Fruit fly (Drosophila melanogaster) whole organism, embryonic: ENCODE results near the gene Elp3.

Source experiments
- ATbp ChIP-seq: fragments of 200-800 bp; sonication (Bioruptor generic); optimal IDR thresholded peaks from 2 replicates; lab custom pipeline; 2017; ENCODE audit warnings: missing biosample characterization, mild to moderate bottlenecking, missing genetic modification characterization, missing genetic modification reagents
- CG11456 ChIP-seq: fragments of 200-800 bp; sonication (Bioruptor generic); IDR thresholded peaks from 3 replicates; pipeline ENCODE4 v1.3.6; 2022; ENCODE audit warnings: missing biosample characterization, missing genetic modification characterization
- CG16863 ChIP-seq: fragments of 200-800 bp; sonication (Bioruptor generic); optimal IDR thresholded peaks from 3 replicates; lab custom pipeline; 2016; ENCODE audit warnings: missing biosample characterization, missing genetic modification characterization
- CG17328 ChIP-seq: fragments of 200-800 bp; sonication (Bioruptor generic); IDR thresholded peaks from 2 replicates; pipeline ENCODE4 v1.3.6; 2022; ENCODE audit warnings: missing biosample characterization, missing genetic modification characterization
- CG17829 ChIP-seq: fragments of 200-800 bp; optimal IDR thresholded peaks from 2 replicates; lab custom pipeline; 2019; ENCODE audit warnings: missing biosample characterization, mild to moderate bottlenecking, missing genetic modification characterization, moderate library complexity
- CG18011 ChIP-seq: fragments of 200-800 bp; sonication (Bioruptor generic); optimal IDR thresholded peaks from 2 replicates; lab custom pipeline; 2017; ENCODE audit warnings: missing biosample characterization, missing genetic modification characterization, mild to moderate bottlenecking, moderate library complexity, missing genotype
- CG1832 ChIP-seq: fragments of 200-800 bp; sonication (Bioruptor generic); optimal IDR thresholded peaks from 2 replicates; lab custom pipeline; 2017; ENCODE audit warnings: missing biosample characterization, mild to moderate bottlenecking, missing genetic modification characterization, inconsistent platforms
- CG2199 ChIP-seq: fragments of 200-800 bp; sonication (Bioruptor generic); IDR thresholded peaks from 3 replicates; pipeline ENCODE4 v1.3.6; 2022; ENCODE audit warnings: missing biosample characterization, missing genetic modification characterization
- CG30431 ChIP-seq: fragments of 200-800 bp; sonication (Bioruptor generic); optimal IDR thresholded peaks from 2 replicates; lab custom pipeline; 2017; ENCODE audit warnings: missing biosample characterization, missing genetic modification characterization
- CG32532 ChIP-seq: fragments of 200-800 bp; sonication (Bioruptor generic); IDR thresholded peaks from 2 replicates; pipeline ENCODE4 v1.3.6; 2022; ENCODE audit warnings: missing biosample characterization, missing genetic modification characterization
- CG6175 ChIP-seq: fragments of 200-800 bp; sonication (Bioruptor generic); IDR thresholded peaks from 3 replicates; pipeline ENCODE4 v1.3.6; 2022; ENCODE audit warnings: missing biosample characterization, missing genetic modification characterization
- CG8944 ChIP-seq: fragments of 200-800 bp; sonication (Bioruptor generic); optimal IDR thresholded peaks from 3 replicates; lab custom pipeline; 2016; ENCODE audit warnings: missing biosample characterization, missing genetic modification characterization
- CHES-1-like ChIP-seq: fragments of 200-800 bp; sonication (Bioruptor generic); optimal IDR thresholded peaks from 2 replicates; lab custom pipeline; 2016; ENCODE audit warnings: missing biosample characterization, missing genetic modification characterization
- CkIIα-i1 ChIP-seq: fragments of 200-800 bp; sonication (Bioruptor generic); IDR thresholded peaks from 2 replicates; pipeline ENCODE4 v1.3.6; 2022; ENCODE audit warnings: missing biosample characterization, missing genetic modification characterization
- Dip2 ChIP-seq: fragments of 200-800 bp; sonication (Bioruptor generic); IDR thresholded peaks from 2 replicates; pipeline ENCODE4 v1.3.6; 2022; ENCODE audit warnings: missing biosample characterization, missing genetic modification characterization
- Dll ChIP-seq: fragments of 200-800 bp; sonication (Bioruptor generic); IDR thresholded peaks from 4 replicates; pipeline ENCODE4 v1.3.6; 2022; ENCODE audit warnings: missing biosample characterization, missing genetic modification characterization; ENCODE audit not compliant: partially characterized antibody
- Doc2 ChIP-seq: fragments of 200-800 bp; sonication (Bioruptor generic); IDR thresholded peaks from 2 replicates; pipeline ENCODE4 v1.3.6; 2022; ENCODE audit warnings: missing biosample characterization, missing genetic modification characterization
- HLH4C ChIP-seq: fragments of 200-800 bp; sonication (Bioruptor generic); IDR thresholded peaks from 3 replicates; pipeline ENCODE4 v1.3.6; 2022; ENCODE audit warnings: missing biosample characterization, missing genetic modification characterization; ENCODE audit not compliant: partially characterized antibody
- Hr78 ChIP-seq, 2 experiments: fragments of 200-800 bp in 1 of 2; fragments of >200 bp in 1 of 2; sonication (Bioruptor generic) in 1 of 2; optimal IDR thresholded peaks; 2 replicates each; lab custom pipeline; 2017 to 2019; ENCODE audit warnings: missing biosample characterization in 2 of 2, missing genetic modification characterization in 2 of 2, mild to moderate bottlenecking in 1 of 2, moderate library complexity in 1 of 2
- Jarid2 ChIP-seq: fragments of 200-800 bp; sonication (Bioruptor generic); optimal IDR thresholded peaks from 3 replicates; lab custom pipeline; 2017; ENCODE audit warnings: mild to moderate bottlenecking, missing biosample characterization, missing genetic modification reagents, missing genetic modification characterization
- NC2α ChIP-seq: fragments of 200-800 bp; sonication (Bioruptor generic); optimal IDR thresholded peaks from 2 replicates; lab custom pipeline; 2016; ENCODE audit warnings: missing biosample characterization, missing genetic modification characterization
- Neu2 ChIP-seq: fragments of 200-800 bp; sonication (Bioruptor generic); optimal IDR thresholded peaks from 3 replicates; lab custom pipeline; 2016; ENCODE audit warnings: missing biosample characterization, missing genetic modification characterization, borderline replicate concordance
- Nf-YC ChIP-seq: fragments of 200-800 bp; optimal IDR thresholded peaks from 3 replicates; lab custom pipeline; 2019; ENCODE audit warnings: missing biosample characterization, mild to moderate bottlenecking, missing genetic modification characterization, moderate library complexity
- Sox102F ChIP-seq: fragments of 200-800 bp; sonication (Bioruptor generic); optimal IDR thresholded peaks from 2 replicates; lab custom pipeline; 2018; ENCODE audit warnings: missing biosample characterization, mild to moderate bottlenecking, missing genetic modification characterization, moderate library complexity
- Vsx1 ChIP-seq: fragments of 200-800 bp; sonication (Bioruptor generic); optimal IDR thresholded peaks from 2 replicates; lab custom pipeline; 2017; ENCODE audit warnings: missing biosample characterization, mild to moderate bottlenecking, missing genetic modification characterization, missing genetic modification reagents
- abd-A ChIP-seq: fragments of 200-800 bp; sonication (Bioruptor generic); optimal IDR thresholded peaks from 3 replicates; lab custom pipeline; 2019; ENCODE audit warnings: missing biosample characterization, mild to moderate bottlenecking, missing genetic modification characterization, moderate library complexity
- ap ChIP-seq: fragments of 200-800 bp; sonication (Bioruptor generic); IDR thresholded peaks from 2 replicates; pipeline ENCODE4 v1.3.6; 2022; ENCODE audit warnings: missing biosample characterization, missing genetic modification characterization
- bab2 ChIP-seq: fragments of 200-800 bp; sonication (Bioruptor generic); optimal IDR thresholded peaks from 2 replicates; lab custom pipeline; 2016; ENCODE audit warnings: missing biosample characterization, missing genetic modification characterization
- cg ChIP-seq: fragments of 200-800 bp; sonication (Bioruptor generic); optimal IDR thresholded peaks from 3 replicates; lab custom pipeline; 2019; ENCODE audit warnings: missing biosample characterization, mild to moderate bottlenecking, missing genetic modification characterization, moderate library complexity
- chm ChIP-seq: fragments of 200-800 bp; sonication (Bioruptor generic); IDR thresholded peaks from 2 replicates; pipeline ENCODE4 v1.3.6; 2022; ENCODE audit warnings: missing biosample characterization, missing genetic modification characterization
- ci ChIP-seq: fragments of 200-800 bp; sonication (Bioruptor generic); IDR thresholded peaks from 3 replicates; pipeline ENCODE4 v1.3.6; 2022; ENCODE audit warnings: missing biosample characterization, missing genetic modification characterization
- disco-r ChIP-seq: fragments of 200-800 bp; sonication (Bioruptor generic); optimal IDR thresholded peaks from 2 replicates; lab custom pipeline; 2016; ENCODE audit warnings: missing biosample characterization, missing genetic modification characterization
- ems ChIP-seq: fragments of 200-800 bp; sonication (Bioruptor generic); optimal IDR thresholded peaks from 3 replicates; lab custom pipeline; 2016; ENCODE audit warnings: missing biosample characterization, missing genetic modification characterization
- fu2 ChIP-seq: fragments of 200-800 bp; sonication (Bioruptor generic); optimal IDR thresholded peaks from 2 replicates; lab custom pipeline; 2016; ENCODE audit warnings: missing biosample characterization, missing genetic modification characterization
- ham ChIP-seq: fragments of 200-800 bp; sonication (Bioruptor generic); IDR thresholded peaks from 2 replicates; pipeline ENCODE4 v1.3.6; 2022; ENCODE audit warnings: missing biosample characterization, missing genetic modification characterization
- onecut ChIP-seq: fragments of 200-800 bp; sonication (Bioruptor generic); IDR thresholded peaks from 2 replicates; pipeline ENCODE4 v1.3.6; 2022; ENCODE audit warnings: missing biosample characterization, missing genetic modification characterization
- pb ChIP-seq: fragments of 200-800 bp; sonication (Bioruptor generic); optimal IDR thresholded peaks from 3 replicates; lab custom pipeline; 2016; ENCODE audit warnings: missing biosample characterization, missing genetic modification characterization
- pum ChIP-seq: fragments of 200-800 bp; sonication (Bioruptor generic); optimal IDR thresholded peaks from 2 replicates; lab custom pipeline; 2016; ENCODE audit warnings: missing biosample characterization, missing genetic modification characterization
- row ChIP-seq: fragments of 200-800 bp; sonication (Bioruptor generic); IDR thresholded peaks from 3 replicates; pipeline ENCODE4 v1.3.6; 2022; ENCODE audit warnings: missing biosample characterization, missing genetic modification characterization
- seq ChIP-seq: fragments of 200-800 bp; sonication (Bioruptor generic); IDR thresholded peaks from 2 replicates; pipeline ENCODE4 v1.3.6; 2022; ENCODE audit warnings: missing biosample characterization, missing genetic modification characterization
- shn ChIP-seq: fragments of 200-800 bp; sonication (Bioruptor generic); optimal IDR thresholded peaks from 3 replicates; lab custom pipeline; 2016; ENCODE audit warnings: missing biosample characterization, missing genetic modification characterization
- slbo ChIP-seq: fragments of 200-800 bp; sonication (Bioruptor generic); IDR thresholded peaks from 2 replicates; pipeline ENCODE4 v1.3.6; 2022; ENCODE audit warnings: missing biosample characterization, missing genetic modification characterization
- sob ChIP-seq: fragments of 200-800 bp; sonication (Bioruptor generic); IDR thresholded peaks from 2 replicates; pipeline ENCODE4 v1.3.6; 2022; ENCODE audit warnings: missing biosample characterization, missing genetic modification characterization
- ttk ChIP-seq: fragments of 200-800 bp; sonication (Bioruptor generic); IDR thresholded peaks from 2 replicates; pipeline ENCODE4 v2.1.2; 2022; ENCODE audit warnings: missing biosample characterization, missing genetic modification characterization
- tup ChIP-seq: fragments of 200-800 bp; sonication (Bioruptor generic); optimal IDR thresholded peaks from 2 replicates; lab custom pipeline; 2016; ENCODE audit warnings: missing biosample characterization, mild to moderate bottlenecking, missing genetic modification characterization, moderate library complexity
- unc-4 ChIP-seq: fragments of 200-800 bp; sonication (Bioruptor generic); IDR thresholded peaks from 2 replicates; pipeline ENCODE4 v1.3.6; 2022; ENCODE audit warnings: missing biosample characterization, missing genetic modification characterization; ENCODE audit not compliant: partially characterized antibody
- wdn ChIP-seq: fragments of 200-800 bp; sonication (Bioruptor generic); IDR thresholded peaks from 2 replicates; pipeline ENCODE4 v1.3.6; 2022; ENCODE audit warnings: missing biosample characterization, missing genetic modification characterization
- zen2 ChIP-seq: fragments of 200-800 bp; sonication (Bioruptor generic); IDR thresholded peaks from 3 replicates; pipeline ENCODE4 v1.3.6; 2022; ENCODE audit warnings: missing biosample characterization, missing genetic modification characterization; ENCODE audit not compliant: partially characterized antibody

Elp3 gene

dm6 chr2L:4458119-4459056 is 13.9 kb downstream of the Elp3 start, which contains the start of gene RpL27A (continued):
- TF ChIP-seq sob (GFP tag; lab: Robert Waterston, UW) (peak; percentile 83), ttk (GFP tag; lab: Robert Waterston, UW) (peak; percentile 80), bab2 (GFP tag; lab: Kevin White, UChicago) (peak; percentile 36), Jarid2 (GFP tag; lab: Kevin White, UChicago) (peak; percentile 71), onecut (GFP tag; lab: Robert Waterston, UW) (peak; percentile 88), zen2 (GFP tag; lab: Robert Waterston, UW) (no peak), pum (GFP tag; lab: Kevin White, UChicago) (peak; percentile 4), shn (peak; percentile 64), ap (peak; percentile 61), Vsx1 (GFP tag; lab: Kevin White, UChicago) (peak; percentile 74), CG8944 (GFP tag; lab: Kevin White, UChicago) (peak; percentile 58), CG16863 (GFP tag; lab: Kevin White, UChicago) (peak; percentile 62), pb (peak; percentile 68), CkIIα-i1 (GFP tag; lab: Robert Waterston, UW) (peak; percentile 60; the same call in 1 of the 2 replicates), CHES-1-like (peak; percentile 26), CG32532 (GFP tag; lab: Robert Waterston, UW) (peak; percentile 84), ATbp (GFP tag; lab: Kevin White, UChicago) (peak; percentile 79), chm (GFP tag; lab: Robert Waterston, UW) (peak; percentile 95), cg (GFP tag; lab: Kevin White, UChicago) (no peak), Doc2 (GFP tag; lab: Robert Waterston, UW) (no peak), CG17829 (peak; percentile 60), CG30431 (peak; percentile 65), Sox102F (GFP tag; lab: Kevin White, UChicago) (peak; percentile 76), CG18011 (GFP tag; lab: Kevin White, UChicago) (peak; percentile 67), fu2 (peak; percentile 63), CG6175 (GFP tag; lab: Robert Waterston, UW) (peak; percentile 67), CG17328 (GFP tag; lab: Robert Waterston, UW) (peak; percentile 91), CG2199 (GFP tag; lab: Robert Waterston, UW) (0 out of 3 replicates have a peak, but pooled peaks have one; percentile 37), Neu2 (no peak), seq (GFP tag; lab: Robert Waterston, UW) (peak; percentile 69), disco-r (GFP tag; lab: Kevin White, UChicago) (peak; percentile 66), wdn (GFP tag; lab: Robert Waterston, UW) (peak; percentile 53), CG11456 (GFP tag; lab: Robert Waterston, UW) (peak; percentile 91), ems (peak; percentile 59), Nf-YC (tag; lab: Kevin White, UChicago) (peak; percentile 58), abd-A (no peak), Hr78 (GFP tag; optimal IDR thresholded peaks at IDR 0.05; lab: Kevin White, UChicago) (peak in 1 of 2 experiments; percentile 10), CG1832 (GFP tag; lab: Kevin White, UChicago) (no peak), ci (GFP tag; lab: Robert Waterston, UW) (peak; percentile 97), slbo (GFP tag; lab: Robert Waterston, UW) (peak; percentile 81), ham (GFP tag; lab: Robert Waterston, UW) (peak; percentile 9; the same call in 1 of the 2 replicates), row (peak; percentile 70), unc-4 (GFP tag; lab: Robert Waterston, UW) (peak; percentile 46; the same call in 1 of the 2 replicates), HLH4C (GFP tag; lab: Robert Waterston, UW) (no peak), tup (GFP tag; lab: Kevin White, UChicago) (no peak), NC2α (GFP tag; lab: Kevin White, UChicago) (peak; percentile 56), Dll (GFP tag; lab: Robert Waterston, UW) (peak; percentile 32; the same call in 1 of the 4 replicates), Dip2 (GFP tag; lab: Robert Waterston, UW) (no peak)
